Worm (Caenorhabditis elegans): ENCODE results near the gene swm-1.

DNA sequence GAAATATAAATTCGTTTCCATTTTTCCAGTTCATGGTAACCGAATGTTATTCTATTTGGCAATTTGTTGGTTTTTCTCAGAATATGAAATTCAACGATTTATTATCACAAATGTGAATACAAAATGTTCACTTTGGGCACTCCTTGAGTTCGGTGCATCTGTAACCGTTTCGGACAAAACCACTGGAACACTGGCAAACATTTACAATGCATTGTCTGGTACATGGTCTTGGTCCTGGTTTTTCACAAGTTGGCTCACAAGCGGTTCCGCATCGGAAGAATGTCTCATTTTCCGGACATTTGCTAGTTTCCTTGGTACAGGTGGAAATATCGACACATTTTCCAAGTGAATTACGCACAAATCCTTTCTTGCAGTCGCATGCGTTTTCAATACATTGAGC is 1.4 kb downstream of the swm-1 start:
- TF ChIP-seq ztf-29 (GFP tag; IDR thresholded peaks at IDR 0.05) (no peak), ztf-23 (GFP tag; IDR thresholded peaks at IDR 0.05) (no peak), tab-1 (GFP tag; IDR thresholded peaks at IDR 0.05) (no peak), klf-2 (GFP tag; conservative IDR thresholded peaks at IDR 0.05) (no peak), flt-1 (GFP tag; IDR thresholded peaks at IDR 0.05) (no peak), med-1 (GFP tag; optimal IDR thresholded peaks at IDR 0.05; ENCODE audit: insufficient read depth) (no peak), T22C8.4 (GFP tag; IDR thresholded peaks at IDR 0.05) (no peak)

Measured in whole organism, midembryonic.